Fruit fly (Drosophila melanogaster): ENCODE measurements around the gene QIL1.

DNA sequence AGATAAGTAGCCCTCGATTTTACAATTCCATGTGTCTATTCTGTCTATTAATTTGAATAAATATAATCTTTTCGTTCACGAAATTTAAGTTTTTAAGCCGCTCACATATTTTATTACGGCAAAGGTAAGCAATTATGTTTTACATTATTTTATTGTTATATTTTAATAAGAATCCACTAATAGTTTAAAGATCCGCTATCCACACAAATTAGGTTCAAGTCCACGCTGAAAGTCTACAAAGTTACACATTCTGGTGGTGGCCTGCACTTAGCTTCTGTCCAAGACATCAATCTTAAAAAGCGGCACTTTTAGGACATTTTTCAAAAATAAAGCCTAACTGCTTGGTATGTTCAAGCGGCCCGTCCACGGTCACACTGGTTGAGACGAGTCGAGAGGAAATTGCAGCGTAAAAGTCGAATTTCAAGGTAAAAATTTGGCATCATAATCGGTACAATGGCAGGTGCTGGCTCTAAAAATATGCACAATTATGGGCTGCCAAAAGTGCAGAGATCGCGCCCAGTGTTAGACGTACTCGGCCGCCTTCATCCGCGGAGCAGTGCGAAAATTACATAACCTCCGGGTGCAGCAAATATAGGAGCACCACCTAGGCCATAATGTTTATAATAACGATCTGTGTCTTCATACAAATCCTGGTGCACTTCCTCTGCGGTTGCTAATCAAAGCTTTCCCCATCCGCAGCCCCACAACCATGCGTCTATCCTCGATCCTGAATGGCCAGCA lies 9.1 kb downstream of the QIL1 start, which contains the start of the genes UQCR-Q and CG46525:
- no peak for TF ChIP-seq psq (optimal IDR thresholded peaks at IDR 0.05)
- no peak for TF ChIP-seq EcR (GFP tag; optimal IDR thresholded peaks at IDR 0.05)
- TF ChIP-seq pan (optimal IDR thresholded peaks at IDR 0.05): no peak
- TF ChIP-seq usp (GFP tag; optimal IDR thresholded peaks at IDR 0.05): no peak

Measured in whole organism.